Fruit fly (Drosophila melanogaster) S2 (cell line): ENCODE measurements around the gene Zwilch.

Source experiments
- CG8478 ChIP-seq: fragments of >200 bp; optimal IDR thresholded peaks from 2 replicates; lab custom pipeline; 2018
- CTCF ChIP-seq, 2 experiments: fragments of >200 bp; optimal IDR thresholded peaks; 2 replicates each; lab custom pipeline; 2018

DNA sequence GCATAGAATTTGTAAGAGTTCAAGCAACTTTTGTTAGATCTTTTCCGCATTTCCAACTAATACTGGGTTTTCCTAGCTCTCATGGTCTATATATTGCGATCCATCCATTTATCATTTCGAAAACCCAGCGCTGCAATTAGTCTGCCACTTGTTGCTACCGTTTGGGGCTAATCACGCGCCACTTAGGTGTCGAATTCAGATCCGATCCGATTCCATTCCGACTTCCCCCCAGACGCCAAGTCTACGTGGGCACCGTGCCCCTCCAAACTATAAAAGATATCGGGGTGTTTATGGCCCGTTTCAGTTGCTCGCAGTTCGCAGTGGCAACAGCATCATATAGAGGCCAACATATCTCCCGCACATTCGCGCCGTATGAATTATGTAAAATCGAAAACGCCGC, 44.1 kb upstream of the Zwilch start, which contains the start of gene CAH6:
- no peak for TF ChIP-seq CG8478
- TF ChIP-seq CTCF (optimal IDR thresholded peaks at IDR 0.05; lab: Kevin White, UChicago) = no peak
